Worm (Caenorhabditis elegans) whole organism, young adult: ENCODE data around the gene sdz-11.

Source experiments
- C06A6.2 ChIP-seq: fragments of 200-800 bp; sonication (Bioruptor generic); conservative IDR thresholded peaks from 2 replicates; pipeline ENCODE4 v1.3.6; 2022; ENCODE audit warnings: missing genetic modification characterization, missing compliant biosample characterization
- F22D6.2 ChIP-seq: sonication (generic microtip); optimal IDR thresholded peaks from 2 replicates; lab custom pipeline; 2016; ENCODE audit warnings: mild to moderate bottlenecking, missing genetic modification characterization, missing compliant biosample characterization
- K12H6.12 ChIP-seq: fragments of 200-800 bp; sonication (Bioruptor generic); optimal IDR thresholded peaks from 2 replicates; lab custom pipeline; 2018; ENCODE audit warnings: mild to moderate bottlenecking, missing genetic modification characterization, missing compliant biosample characterization
- Y53F4B.3 ChIP-seq: fragments of 200-800 bp; sonication (Bioruptor generic); IDR thresholded peaks from 2 replicates; pipeline ENCODE4 v1.3.6; 2022; ENCODE audit warnings: missing genetic modification reagents, missing genetic modification characterization, missing compliant biosample characterization
- aptf-2 ChIP-seq: fragments of 200-800 bp; sonication (Bioruptor generic); conservative IDR thresholded peaks from 2 replicates; pipeline ENCODE4 v1.3.6; 2022; ENCODE audit warnings: missing genetic modification reagents, missing genetic modification characterization, missing compliant biosample characterization
- attf-3 ChIP-seq: fragments of 200-800 bp; sonication (Bioruptor generic); conservative IDR thresholded peaks from 2 replicates; pipeline ENCODE4 v1.3.6; 2022; ENCODE audit warnings: missing genetic modification reagents, missing genetic modification characterization, missing compliant biosample characterization
- bed-2 ChIP-seq: fragments of 200-800 bp; sonication (Bioruptor generic); IDR thresholded peaks from 2 replicates; pipeline ENCODE4 v1.3.6; 2022; ENCODE audit warnings: missing genetic modification reagents, missing genetic modification characterization, missing compliant biosample characterization
- ccch-3 ChIP-seq: fragments of 200-800 bp; sonication (Bioruptor generic); optimal IDR thresholded peaks from 2 replicates; lab custom pipeline; 2018; ENCODE audit warnings: mild to moderate bottlenecking, missing genetic modification characterization, missing compliant biosample characterization
- ceh-100 ChIP-seq: fragments of 200-800 bp; sonication (Bioruptor generic); IDR thresholded peaks from 2 replicates; pipeline ENCODE4 v1.3.6; 2022; ENCODE audit warnings: missing genetic modification reagents, missing genetic modification characterization, missing compliant biosample characterization
- ceh-27 ChIP-seq: fragments of 200-800 bp; sonication (Bioruptor generic); optimal IDR thresholded peaks from 2 replicates; lab custom pipeline; 2018; ENCODE audit warnings: mild to moderate bottlenecking, missing genetic modification characterization, moderate library complexity, missing compliant biosample characterization
- ceh-40 ChIP-seq: fragments of 200-800 bp; sonication (Bioruptor generic); IDR thresholded peaks from 2 replicates; pipeline ENCODE4 v1.3.6; 2022; ENCODE audit warnings: missing genetic modification characterization, missing compliant biosample characterization
- ceh-58 ChIP-seq: fragments of 200-800 bp; sonication (Bioruptor generic); IDR thresholded peaks from 2 replicates; pipeline ENCODE4 v1.3.6; 2022; ENCODE audit warnings: missing genetic modification characterization, missing compliant biosample characterization
- chd-7 ChIP-seq: sonication (generic microtip); optimal IDR thresholded peaks from 2 replicates; lab custom pipeline; 2016; ENCODE audit warnings: mild to moderate bottlenecking, missing genetic modification characterization, moderate library complexity, missing compliant biosample characterization
- die-1 ChIP-seq: sonication (generic microtip); optimal IDR thresholded peaks from 2 replicates; lab custom pipeline; 2016; ENCODE audit warnings: missing genotype, mild to moderate bottlenecking, missing genetic modification characterization, missing compliant biosample characterization
- egrh-3 ChIP-seq: fragments of 200-800 bp; sonication (Bioruptor generic); IDR thresholded peaks from 2 replicates; pipeline ENCODE4 v1.3.6; 2022; ENCODE audit warnings: missing genetic modification reagents, missing genetic modification characterization, missing compliant biosample characterization
- fkh-3 ChIP-seq: sonication (generic microtip); optimal IDR thresholded peaks from 2 replicates; lab custom pipeline; 2016; ENCODE audit warnings: mild to moderate bottlenecking, missing genetic modification characterization, missing compliant biosample characterization
- gei-17 ChIP-seq: fragments of 200-800 bp; sonication (Bioruptor generic); optimal IDR thresholded peaks from 2 replicates; lab custom pipeline; 2018; ENCODE audit warnings: mild to moderate bottlenecking, missing genetic modification characterization, missing compliant biosample characterization
- hmg-1.2 ChIP-seq: fragments of 200-800 bp; sonication (Bioruptor generic); IDR thresholded peaks from 2 replicates; pipeline ENCODE4 v1.3.6; 2022; ENCODE audit warnings: missing genetic modification reagents, missing genetic modification characterization, missing compliant biosample characterization
- hrde-1 ChIP-seq: sonication (generic microtip); optimal IDR thresholded peaks from 2 replicates; lab custom pipeline; 2016; ENCODE audit warnings: missing genetic modification characterization, mild to moderate bottlenecking, missing compliant biosample characterization, moderate library complexity, missing genotype, missing genetic modification reagents, borderline replicate concordance
- let-526 ChIP-seq: fragments of 200-800 bp; sonication (Bioruptor generic); IDR thresholded peaks from 2 replicates; pipeline ENCODE4 v1.3.6; 2022; ENCODE audit warnings: missing genetic modification reagents, missing genetic modification characterization, missing compliant biosample characterization
- let-607 ChIP-seq, 2 experiments: fragments of 200-800 bp in 1 of 2; sonication (Bioruptor generic) in 1 of 2; sonication (generic microtip) in 1 of 2; optimal IDR thresholded peaks; 2 replicates each; lab custom pipeline; 2016 to 2018; ENCODE audit warnings: mild to moderate bottlenecking in 2 of 2, missing compliant biosample characterization in 2 of 2, missing genetic modification characterization in 2 of 2, moderate library complexity in 2 of 2, missing genotype in 1 of 2
- lin-26 ChIP-seq: fragments of 200-800 bp; sonication (Bioruptor generic); IDR thresholded peaks from 2 replicates; pipeline ENCODE4 v1.3.6; 2022; ENCODE audit warnings: missing genetic modification reagents, missing genetic modification characterization, missing compliant biosample characterization
- lin-54 ChIP-seq: fragments of 200-800 bp; sonication (Bioruptor generic); optimal IDR thresholded peaks from 2 replicates; lab custom pipeline; 2018; ENCODE audit warnings: mild to moderate bottlenecking, missing genetic modification characterization, missing compliant biosample characterization
- mel-28 ChIP-seq: sonication (generic microtip); optimal IDR thresholded peaks from 2 replicates; lab custom pipeline; 2016; ENCODE audit warnings: borderline replicate concordance, mild to moderate bottlenecking, missing genetic modification characterization, missing compliant biosample characterization
- mxl-1 ChIP-seq: sonication (generic microtip); optimal IDR thresholded peaks from 2 replicates; lab custom pipeline; 2016; ENCODE audit warnings: missing genetic modification characterization, missing compliant biosample characterization
- nfya-2 ChIP-seq: fragments of 200-800 bp; sonication (Bioruptor generic); IDR thresholded peaks from 2 replicates; pipeline ENCODE4 v1.3.6; 2022; ENCODE audit warnings: missing genetic modification reagents, missing genetic modification characterization, missing compliant biosample characterization
- nfyb-1 ChIP-seq: fragments of 200-800 bp; sonication (Bioruptor generic); IDR thresholded peaks from 2 replicates; pipeline ENCODE4 v1.3.6; 2022; ENCODE audit warnings: missing genetic modification reagents, missing genetic modification characterization, missing compliant biosample characterization
- nhr-80 ChIP-seq: sonication (generic microtip); optimal IDR thresholded peaks from 2 replicates; lab custom pipeline; 2016; ENCODE audit warnings: missing genetic modification characterization, missing compliant biosample characterization
- pbrm-1 ChIP-seq: fragments of 200-800 bp; sonication (Bioruptor generic); IDR thresholded peaks from 2 replicates; pipeline ENCODE4 v1.3.6; 2022; ENCODE audit warnings: missing genetic modification reagents, missing genetic modification characterization, missing compliant biosample characterization
- rec-8 ChIP-seq, 2 experiments: sonication (generic microtip); optimal IDR thresholded peaks; 2 replicates each; lab custom pipeline; 2016; ENCODE audit warnings: mild to moderate bottlenecking in 2 of 2, missing genetic modification characterization in 2 of 2, missing genetic modification reagents in 2 of 2, missing genotype in 2 of 2, missing biosample characterization in 1 of 2, missing compliant biosample characterization in 1 of 2, moderate library complexity in 1 of 2
- repo-1 ChIP-seq: sonication (generic microtip); optimal IDR thresholded peaks from 2 replicates; lab custom pipeline; 2017; ENCODE audit warnings: mild to moderate bottlenecking, missing genetic modification characterization, missing compliant biosample characterization
- snpc-1.1 ChIP-seq: sonication (generic microtip); optimal IDR thresholded peaks from 2 replicates; lab custom pipeline; 2017; ENCODE audit warnings: missing genetic modification characterization, mild to moderate bottlenecking, missing compliant biosample characterization, antibody characterized with exemption, moderate library complexity, missing genotype, missing genetic modification reagents; ENCODE audit not compliant: insufficient read depth
- snpc-3.4 ChIP-seq: sonication (generic microtip); optimal IDR thresholded peaks from 2 replicates; lab custom pipeline; 2017; ENCODE audit warnings: missing genetic modification characterization, mild to moderate bottlenecking, missing compliant biosample characterization, antibody characterized with exemption, moderate library complexity, missing genotype, missing genetic modification reagents
- sptf-2 ChIP-seq: fragments of 200-800 bp; sonication (Bioruptor generic); optimal IDR thresholded peaks from 2 replicates; lab custom pipeline; 2018; ENCODE audit warnings: mild to moderate bottlenecking, missing genetic modification characterization, missing compliant biosample characterization
- tlf-1 ChIP-seq: fragments of 200-800 bp; sonication (Bioruptor generic); optimal IDR thresholded peaks from 2 replicates; lab custom pipeline; 2018; ENCODE audit warnings: mild to moderate bottlenecking, missing genetic modification characterization, missing compliant biosample characterization
- unc-62 ChIP-seq: fragments of 150-350 bp; optimal IDR thresholded peaks from 2 replicates; lab custom pipeline; 2014; ENCODE audit warnings: missing biosample characterization, missing genetic modification reagents, missing genetic modification characterization
- zim-3 ChIP-seq: sonication (generic microtip); optimal IDR thresholded peaks from 2 replicates; lab custom pipeline; 2017; ENCODE audit warnings: mild to moderate bottlenecking, missing genetic modification characterization, moderate library complexity, missing compliant biosample characterization
- ztf-28 ChIP-seq: fragments of 200-800 bp; sonication (Bioruptor generic); IDR thresholded peaks from 2 replicates; pipeline ENCODE4 v1.3.6; 2022; ENCODE audit warnings: missing genetic modification reagents, missing genetic modification characterization, missing compliant biosample characterization
- ztf-6 ChIP-seq: fragments of 200-800 bp; sonication (Bioruptor generic); IDR thresholded peaks from 2 replicates; pipeline ENCODE4 v1.3.6; 2022; ENCODE audit warnings: missing genetic modification reagents, missing genetic modification characterization, missing compliant biosample characterization

Gene sdz-11

ce11 chrII:3727996-3728395 is 24.1 kb downstream of the sdz-11 start, which contains the start of gene C46E10.8:
TSS of gene C46E10.8 (minus strand) at chrII:3728096.
- no peak for TF ChIP-seq unc-62 (GFP tag; lab: Kevin White, UChicago)
- TF ChIP-seq C06A6.2 (GFP tag; lab: Robert Waterston, UW) = no peak
- no peak for TF ChIP-seq snpc-3.4 (tag; lab: Kevin White, UChicago)
- TF ChIP-seq ztf-28 (GFP tag; lab: Robert Waterston, UW) = no peak
- TF ChIP-seq repo-1 = no peak
- TF ChIP-seq gei-17 (GFP tag; lab: Kevin White, UChicago) = no peak
- TF ChIP-seq mxl-1 (tag; lab: Kevin White, UChicago) = no peak
- no peak for TF ChIP-seq Y53F4B.3 (GFP tag; lab: Robert Waterston, UW)
- TF ChIP-seq mel-28 = no peak
- TF ChIP-seq attf-3 (GFP tag; lab: Robert Waterston, UW) = no peak
- TF ChIP-seq lin-26 (GFP tag; lab: Robert Waterston, UW) = no peak
- no peak for TF ChIP-seq ztf-6 (GFP tag; lab: Robert Waterston, UW)
- TF ChIP-seq hmg-1.2 = no peak
- no peak for TF ChIP-seq lin-54
- no peak for TF ChIP-seq bed-2

DNA sequence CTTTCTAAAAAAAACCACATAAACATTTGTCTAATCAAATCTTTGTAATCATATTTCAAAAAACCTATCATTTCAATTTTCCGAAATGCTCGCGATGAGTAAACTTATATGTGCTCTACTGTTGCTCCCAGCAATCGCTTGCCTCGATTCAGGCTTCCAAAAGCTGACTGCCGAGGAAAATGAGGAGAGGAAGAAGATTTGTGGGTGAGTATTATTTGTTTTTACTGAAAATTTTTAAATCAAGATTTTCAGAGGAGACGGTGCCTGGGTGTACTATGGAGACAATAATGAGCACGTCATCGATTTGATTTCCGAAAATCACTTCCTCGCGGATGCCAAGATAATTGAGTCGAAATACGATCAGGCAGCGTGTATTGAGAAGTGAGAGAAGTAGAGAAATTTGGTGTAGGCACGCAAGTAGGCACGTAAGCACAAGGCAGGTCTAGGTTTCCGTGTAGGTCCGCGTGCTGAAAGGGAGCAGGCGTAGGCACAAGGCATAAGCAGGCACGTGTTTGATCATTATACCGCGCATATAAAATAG is 27.8 kb downstream of the sdz-11 start, which contains the start of gene C46E10.1:
Gene C46E10.1, plus strand, starts transcription at position 51 of the 541 bp plus-strand sequence.
- TF ChIP-seq ztf-6 (GFP tag; lab: Robert Waterston, UW) (no peak), zim-3 (tag; lab: Kevin White, UChicago) (no peak), hrde-1 (tag; lab: Kevin White, UChicago) (no peak), tlf-1 (GFP tag; lab: Kevin White, UChicago) (no peak), ceh-100 (no peak), snpc-3.4 (tag; lab: Kevin White, UChicago) (no peak), pbrm-1 (no peak), nhr-80 (tag; lab: Kevin White, UChicago) (no peak), rec-8 (tag; optimal IDR thresholded peaks at IDR 0.05; lab: Kevin White, UChicago) (no peak), ceh-27 (GFP tag; lab: Kevin White, UChicago) (no peak), ccch-3 (GFP tag; lab: Kevin White, UChicago) (no peak), F22D6.2 (tag; lab: Kevin White, UChicago) (no peak), ztf-28 (GFP tag; lab: Robert Waterston, UW) (no peak), nfyb-1 (GFP tag; lab: Robert Waterston, UW) (no peak)

ce11 chrII:3721016-3721415 is 31.1 kb downstream of the sdz-11 start, which contains the start of gene C46E10.3:
TSS of gene C46E10.3 (plus strand) at chrII:3721316.
- TF ChIP-seq fkh-3 (tag; lab: Kevin White, UChicago) (no peak), C06A6.2 (GFP tag; lab: Robert Waterston, UW) (no peak), ceh-58 (GFP tag; lab: Robert Waterston, UW) (no peak), die-1 (tag; lab: Kevin White, UChicago) (no peak), let-526 (GFP tag; lab: Robert Waterston, UW) (no peak), snpc-1.1 (tag; lab: Kevin White, UChicago) (no peak), hmg-1.2 (no peak), chd-7 (tag; lab: Kevin White, UChicago) (no peak), aptf-2 (GFP tag; lab: Robert Waterston, UW) (no peak)

- TF ChIP-seq let-607 (tag; optimal IDR thresholded peaks at IDR 0.05; lab: Kevin White, UChicago) (no peak), egrh-3 (GFP tag; lab: Robert Waterston, UW) (no peak), ceh-40 (GFP tag; lab: Robert Waterston, UW) (no peak), K12H6.12 (tag; lab: Kevin White, UChicago) (no peak), nfyb-1 (GFP tag; lab: Robert Waterston, UW) (0 out of 2 replicates have a peak, but pooled peaks have one; percentile 11), sptf-2 (GFP tag; lab: Kevin White, UChicago) (no peak), nfya-2 (no peak)
Observed at ce11 chrII:3716961-3717360, 35.1 kb downstream of the sdz-11 start, which contains the start of gene fbxc-52. TSS of gene fbxc-52 (plus strand) at chrII:3717261.
